Fruit fly (Drosophila melanogaster) whole organism, embryonic: ENCODE data around the gene Kua.

ENCODE experiments used
- Adf1 ChIP-seq: fragments of 200-800 bp; sonication (Bioruptor generic); IDR thresholded peaks from 2 replicates; pipeline ENCODE4 v1.3.6; 2022; ENCODE audit warnings: missing biosample characterization, missing genetic modification characterization
- Antp ChIP-seq: fragments of 200-800 bp; sonication (Bioruptor generic); optimal IDR thresholded peaks from 3 replicates; lab custom pipeline; 2016; ENCODE audit warnings: missing biosample characterization, missing genetic modification characterization
- B-H2 ChIP-seq: fragments of 200-800 bp; sonication (Bioruptor generic); optimal IDR thresholded peaks from 2 replicates; lab custom pipeline; 2018; ENCODE audit warnings: missing biosample characterization, mild to moderate bottlenecking, missing genetic modification characterization
- CG10431 ChIP-seq: fragments of 200-800 bp; sonication (Bioruptor generic); optimal IDR thresholded peaks from 3 replicates; lab custom pipeline; 2018; ENCODE audit warnings: missing biosample characterization, mild to moderate bottlenecking, missing genetic modification characterization
- CG10543 ChIP-seq: fragments of 200-800 bp; sonication (Bioruptor generic); optimal IDR thresholded peaks from 3 replicates; lab custom pipeline; 2017; ENCODE audit warnings: missing biosample characterization, mild to moderate bottlenecking, missing genetic modification characterization, moderate library complexity
- CG10565 ChIP-seq: fragments of 200-800 bp; sonication (Bioruptor generic); optimal IDR thresholded peaks from 3 replicates; lab custom pipeline; 2016; ENCODE audit warnings: missing biosample characterization, mild to moderate bottlenecking, missing genetic modification characterization
- CG10654 ChIP-seq: fragments of 200-800 bp; sonication (Bioruptor generic); optimal IDR thresholded peaks from 2 replicates; lab custom pipeline; 2016; ENCODE audit warnings: missing biosample characterization, missing genetic modification characterization
- CG11456 ChIP-seq: fragments of 200-800 bp; sonication (Bioruptor generic); IDR thresholded peaks from 3 replicates; pipeline ENCODE4 v1.3.6; 2022; ENCODE audit warnings: missing biosample characterization, missing genetic modification characterization
- CG13624 ChIP-seq: fragments of 200-800 bp; sonication (Bioruptor generic); optimal IDR thresholded peaks from 2 replicates; lab custom pipeline; 2016; ENCODE audit warnings: missing biosample characterization, missing genetic modification characterization
- CG13894 ChIP-seq: fragments of 200-800 bp; sonication (Bioruptor generic); optimal IDR thresholded peaks from 3 replicates; lab custom pipeline; 2018; ENCODE audit warnings: missing biosample characterization, mild to moderate bottlenecking, missing genetic modification characterization, moderate library complexity
- CG14710 ChIP-seq: fragments of 200-800 bp; sonication (Bioruptor generic); optimal IDR thresholded peaks from 3 replicates; lab custom pipeline; 2019; ENCODE audit warnings: missing biosample characterization, mild to moderate bottlenecking, missing genetic modification characterization, moderate library complexity
- CG14860 ChIP-seq: fragments of 200-800 bp; sonication (Bioruptor generic); IDR thresholded peaks from 3 replicates; pipeline ENCODE4 v1.3.6; 2022; ENCODE audit warnings: missing biosample characterization, missing genetic modification characterization; ENCODE audit not compliant: partially characterized antibody
- CG15479 ChIP-seq: fragments of 200-800 bp; sonication (Bioruptor generic); optimal IDR thresholded peaks from 3 replicates; lab custom pipeline; 2019; ENCODE audit warnings: missing biosample characterization, mild to moderate bottlenecking, missing genetic modification characterization, moderate library complexity
- CG18262 ChIP-seq: fragments of 200-800 bp; optimal IDR thresholded peaks from 3 replicates; lab custom pipeline; 2019; ENCODE audit warnings: missing biosample characterization, mild to moderate bottlenecking, missing genetic modification characterization, moderate library complexity
- CG32767 ChIP-seq: fragments of 200-800 bp; sonication (Bioruptor generic); IDR thresholded peaks from 2 replicates; pipeline ENCODE4 v1.3.6; 2022; ENCODE audit warnings: missing biosample characterization, missing genetic modification characterization
- CG5245 ChIP-seq: fragments of 200-800 bp; sonication (Bioruptor generic); optimal IDR thresholded peaks from 3 replicates; lab custom pipeline; 2016; ENCODE audit warnings: missing biosample characterization, missing genetic modification characterization
- CG6175 ChIP-seq: fragments of 200-800 bp; sonication (Bioruptor generic); IDR thresholded peaks from 3 replicates; pipeline ENCODE4 v1.3.6; 2022; ENCODE audit warnings: missing biosample characterization, missing genetic modification characterization
- CG6654 ChIP-seq: fragments of 200-800 bp; sonication (Bioruptor generic); optimal IDR thresholded peaks from 2 replicates; lab custom pipeline; 2017; ENCODE audit warnings: missing biosample characterization, mild to moderate bottlenecking, missing genetic modification characterization
- CG6683 ChIP-seq: fragments of 200-800 bp; sonication (Bioruptor generic); optimal IDR thresholded peaks from 2 replicates; lab custom pipeline; 2017; ENCODE audit warnings: missing biosample characterization, mild to moderate bottlenecking, missing genetic modification characterization, missing genetic modification reagents
- CG7556 ChIP-seq: fragments of 200-800 bp; sonication (Bioruptor generic); optimal IDR thresholded peaks from 2 replicates; lab custom pipeline; 2017; ENCODE audit warnings: missing biosample characterization, mild to moderate bottlenecking, missing genetic modification characterization
- CG7928 ChIP-seq: fragments of 200-800 bp; sonication (Bioruptor generic); optimal IDR thresholded peaks from 2 replicates; lab custom pipeline; 2017; ENCODE audit warnings: missing biosample characterization, mild to moderate bottlenecking, missing genetic modification characterization
- CG9609 ChIP-seq: fragments of 200-800 bp; sonication (Bioruptor generic); optimal IDR thresholded peaks from 3 replicates; lab custom pipeline; 2016; ENCODE audit warnings: missing biosample characterization, missing genetic modification characterization
- CG9797 ChIP-seq: fragments of 200-800 bp; sonication (Bioruptor generic); optimal IDR thresholded peaks from 3 replicates; lab custom pipeline; 2018; ENCODE audit warnings: missing biosample characterization, mild to moderate bottlenecking, missing genetic modification characterization
- CG9817 ChIP-seq: fragments of 200-800 bp; sonication (Bioruptor generic); optimal IDR thresholded peaks from 2 replicates; lab custom pipeline; 2018; ENCODE audit warnings: missing biosample characterization, mild to moderate bottlenecking, missing genetic modification characterization, moderate library complexity
- D19B ChIP-seq: fragments of 200-800 bp; sonication (Bioruptor generic); optimal IDR thresholded peaks from 2 replicates; lab custom pipeline; 2017; ENCODE audit warnings: missing biosample characterization, mild to moderate bottlenecking, missing genetic modification characterization
- Dip3 ChIP-seq: fragments of 200-800 bp; sonication (Bioruptor generic); optimal IDR thresholded peaks from 3 replicates; lab custom pipeline; 2016; ENCODE audit warnings: missing biosample characterization, missing genetic modification characterization
- E2f2 ChIP-seq: fragments of 200-800 bp; sonication (Bioruptor generic); IDR thresholded peaks from 2 replicates; pipeline ENCODE4 v1.3.6; 2022; ENCODE audit warnings: missing biosample characterization, missing genetic modification characterization
- Fer1 ChIP-seq: fragments of 200-800 bp; sonication (Bioruptor generic); optimal IDR thresholded peaks from 2 replicates; lab custom pipeline; 2017; ENCODE audit warnings: missing biosample characterization, mild to moderate bottlenecking, missing genetic modification characterization
- Mad ChIP-seq: fragments of 200-800 bp; sonication (Bioruptor generic); optimal IDR thresholded peaks from 2 replicates; lab custom pipeline; 2016; ENCODE audit warnings: missing biosample characterization, missing genetic modification characterization
- Max ChIP-seq: fragments of 200-800 bp; sonication (Bioruptor generic); optimal IDR thresholded peaks from 2 replicates; lab custom pipeline; 2016; ENCODE audit warnings: missing biosample characterization, mild to moderate bottlenecking, missing genetic modification characterization
- Myb ChIP-seq: fragments of 200-800 bp; sonication (Bioruptor generic); optimal IDR thresholded peaks from 2 replicates; lab custom pipeline; 2016; ENCODE audit warnings: missing biosample characterization, missing genetic modification characterization
- Oli ChIP-seq: fragments of 200-800 bp; sonication (Bioruptor generic); optimal IDR thresholded peaks from 2 replicates; lab custom pipeline; 2018; ENCODE audit warnings: missing biosample characterization, mild to moderate bottlenecking, missing genetic modification characterization, moderate library complexity
- Xrp1 ChIP-seq: fragments of 200-800 bp; sonication (Bioruptor generic); IDR thresholded peaks from 2 replicates; pipeline ENCODE4 v1.3.6; 2022; ENCODE audit warnings: missing biosample characterization, missing genetic modification characterization
- YL-1 ChIP-seq: fragments of 200-800 bp; sonication (Bioruptor generic); optimal IDR thresholded peaks from 3 replicates; lab custom pipeline; 2017; ENCODE audit warnings: missing biosample characterization, mild to moderate bottlenecking, missing genetic modification characterization
- ato ChIP-seq: fragments of 200-800 bp; sonication (Bioruptor generic); IDR thresholded peaks from 2 replicates; pipeline ENCODE4 v1.3.6; 2022; ENCODE audit warnings: missing biosample characterization, missing genetic modification characterization; ENCODE audit not compliant: partially characterized antibody
- bsh ChIP-seq, 2 experiments: fragments of 200-800 bp; sonication (Bioruptor generic); optimal IDR thresholded peaks; 2 replicates each; lab custom pipeline; 2017 to 2018; ENCODE audit warnings: mild to moderate bottlenecking in 2 of 2, missing biosample characterization in 2 of 2, missing genetic modification characterization in 2 of 2, moderate library complexity in 1 of 2
- dm ChIP-seq: fragments of 200-800 bp; sonication (Bioruptor generic); optimal IDR thresholded peaks from 3 replicates; lab custom pipeline; 2016; ENCODE audit warnings: missing biosample characterization, missing genetic modification characterization
- dmrt11E ChIP-seq: fragments of 200-800 bp; sonication (Bioruptor generic); optimal IDR thresholded peaks from 3 replicates; lab custom pipeline; 2018; ENCODE audit warnings: missing biosample characterization, mild to moderate bottlenecking, missing genetic modification characterization, moderate library complexity
- eyg ChIP-seq: fragments of 200-800 bp; sonication (Bioruptor generic); optimal IDR thresholded peaks from 3 replicates; lab custom pipeline; 2016; ENCODE audit warnings: missing biosample characterization, missing genetic modification characterization
- ftz-f1 ChIP-seq: fragments of 200-800 bp; sonication (Bioruptor generic); optimal IDR thresholded peaks from 2 replicates; lab custom pipeline; 2016; ENCODE audit warnings: missing biosample characterization, missing genetic modification characterization
- fu2 ChIP-seq: fragments of 200-800 bp; sonication (Bioruptor generic); optimal IDR thresholded peaks from 2 replicates; lab custom pipeline; 2016; ENCODE audit warnings: missing biosample characterization, missing genetic modification characterization
- grau ChIP-seq: fragments of 200-800 bp; optimal IDR thresholded peaks from 3 replicates; lab custom pipeline; 2019; ENCODE audit warnings: missing biosample characterization, mild to moderate bottlenecking, missing genetic modification characterization, moderate library complexity
- hbn ChIP-seq: fragments of 200-800 bp; sonication (Bioruptor generic); IDR thresholded peaks from 2 replicates; pipeline ENCODE4 v1.3.6; 2022; ENCODE audit warnings: missing biosample characterization, missing genetic modification characterization; ENCODE audit not compliant: partially characterized antibody
- hth ChIP-seq: fragments of >200 bp; optimal IDR thresholded peaks from 2 replicates; lab custom pipeline; 2017; ENCODE audit warnings: inconsistent platforms
- inv ChIP-seq: fragments of 200-800 bp; sonication (Bioruptor generic); IDR thresholded peaks from 2 replicates; pipeline ENCODE4 v1.3.6; 2022; ENCODE audit warnings: missing biosample characterization, missing genetic modification characterization; ENCODE audit not compliant: partially characterized antibody
- rib ChIP-seq: fragments of 200-800 bp; sonication (Bioruptor generic); IDR thresholded peaks from 2 replicates; pipeline ENCODE4 v1.3.6; 2022; ENCODE audit warnings: missing biosample characterization, missing genetic modification characterization
- sens ChIP-seq: fragments of 200-800 bp; sonication (Bioruptor generic); peaks from one replicate; lab custom pipeline; 2016; ENCODE audit warnings: missing biosample characterization, missing genetic modification characterization
- stwl ChIP-seq: fragments of 200-800 bp; sonication (Bioruptor generic); optimal IDR thresholded peaks from 3 replicates; lab custom pipeline; 2018; ENCODE audit warnings: missing biosample characterization, mild to moderate bottlenecking, missing genetic modification characterization, moderate library complexity
- tap ChIP-seq: fragments of 200-800 bp; optimal IDR thresholded peaks from 3 replicates; lab custom pipeline; 2019; ENCODE audit warnings: missing biosample characterization, mild to moderate bottlenecking, missing genetic modification characterization, moderate library complexity
- tx ChIP-seq: fragments of 200-800 bp; sonication (Bioruptor generic); optimal IDR thresholded peaks from 2 replicates; lab custom pipeline; 2016; ENCODE audit warnings: missing biosample characterization, missing genetic modification characterization
- vnd ChIP-seq: fragments of 200-800 bp; sonication (Bioruptor generic); IDR thresholded peaks from 3 replicates; pipeline ENCODE4 v1.3.6; 2022; ENCODE audit warnings: missing biosample characterization, missing genetic modification characterization; ENCODE audit not compliant: partially characterized antibody

The Kua gene

dm6 chr2L:20093794-20094193 lies 3.6 kb upstream of the Kua start, which contains the start of the genes Taf13 and nesd (continued):
- TF ChIP-seq CG14860 (GFP tag; lab: Robert Waterston, UW) (peak; percentile 82), bsh (GFP tag; optimal IDR thresholded peaks at IDR 0.05; lab: Kevin White, UChicago) (peak in 1 of 2 experiments; percentile 8), CG11456 (no peak), Oli (tag; lab: Kevin White, UChicago) (peak; percentile 32), Max (GFP tag; lab: Kevin White, UChicago) (peak; percentile 64), CG10565 (GFP tag; lab: Kevin White, UChicago) (no peak), stwl (tag; lab: Kevin White, UChicago) (peak; percentile 63), dmrt11E (tag; lab: Kevin White, UChicago) (peak; percentile 46), Mad (GFP tag; lab: Kevin White, UChicago) (peak; percentile 1), tap (no peak), ato (GFP tag; lab: Robert Waterston, UW) (0 out of 2 replicates have a peak, but pooled peaks have one; percentile 20), Adf1 (no peak; the same call in 1 of the 2 replicates), Antp (GFP tag; lab: Kevin White, UChicago) (no peak), CG14710 (tag; lab: Kevin White, UChicago) (peak; percentile 82), CG7928 (peak; percentile 25), CG32767 (GFP tag; lab: Robert Waterston, UW) (peak; percentile 16; the same call in 1 of the 2 replicates), sens (GFP tag; lab: Kevin White, UChicago) (peak; percentile 87), tx (GFP tag; lab: Kevin White, UChicago) (no peak), eyg (GFP tag; lab: Kevin White, UChicago) (no peak), hbn (peak; percentile 67; the same call in 1 of the 2 replicates), dm (GFP tag; lab: Kevin White, UChicago) (peak; percentile 36), CG13624 (peak; percentile 25), ftz-f1 (no peak), fu2 (GFP tag; lab: Kevin White, UChicago) (no peak), CG6175 (GFP tag; lab: Robert Waterston, UW) (no peak), CG15479 (GFP tag; lab: Kevin White, UChicago) (peak; percentile 29), CG7556 (peak; percentile 1), YL-1 (GFP tag; lab: Kevin White, UChicago) (peak; percentile 48), grau (peak; percentile 66), Dip3 (peak; percentile 13), CG10654 (GFP tag; lab: Kevin White, UChicago) (no peak), Myb (peak; percentile 73), CG9817 (tag; lab: Kevin White, UChicago) (peak; percentile 47), CG13894 (tag; lab: Kevin White, UChicago) (peak; percentile 50), inv (GFP tag; lab: Robert Waterston, UW) (peak; percentile 65), hth (lab: Kevin White, UChicago) (no peak), CG10431 (GFP tag; lab: Kevin White, UChicago) (no peak), vnd (GFP tag; lab: Robert Waterston, UW) (peak; percentile 78), D19B (GFP tag; lab: Kevin White, UChicago) (no peak), rib (GFP tag; lab: Robert Waterston, UW) (peak; percentile 56; the same call in 1 of the 2 replicates), Xrp1 (GFP tag; lab: Robert Waterston, UW) (peak; percentile 31; the same call in 1 of the 2 replicates), CG9797 (peak; percentile 32), B-H2 (GFP tag; lab: Kevin White, UChicago) (peak; percentile 29), CG18262 (peak; percentile 35), CG6683 (GFP tag; lab: Kevin White, UChicago) (no peak), CG10543 (GFP tag; lab: Kevin White, UChicago) (peak; percentile 32), CG9609 (peak; percentile 0), CG6654 (GFP tag; lab: Kevin White, UChicago) (no peak), E2f2 (peak; percentile 89), CG5245 (no peak), Fer1 (GFP tag; lab: Kevin White, UChicago) (peak; percentile 44)
